Worm (Caenorhabditis elegans) whole organism, L1 larva: Measurements from ENCODE around the gene C01G5.25.

ENCODE experiments used
- C16A3.4 ChIP-seq: fragments of 150-350 bp; optimal IDR thresholded peaks from 2 replicates; lab custom pipeline; 2014; ENCODE audit warnings: missing biosample characterization, missing genetic modification characterization
- F16B12.6 ChIP-seq: fragments of 150-350 bp; optimal IDR thresholded peaks from 2 replicates; lab custom pipeline; 2014; ENCODE audit warnings: missing biosample characterization, missing genetic modification characterization
- Y116A8C.19 ChIP-seq: sonication (generic microtip); optimal IDR thresholded peaks from 2 replicates; lab custom pipeline; 2016; ENCODE audit warnings: missing compliant biosample characterization, missing genetic modification characterization, borderline replicate concordance
- aha-1 ChIP-seq: fragments of 150-350 bp; optimal IDR thresholded peaks from 2 replicates; lab custom pipeline; 2014; ENCODE audit warnings: missing biosample characterization, missing genetic modification characterization
- alr-1 ChIP-seq: fragments of 200-800 bp; sonication (Bioruptor generic); optimal IDR thresholded peaks from 2 replicates; lab custom pipeline; 2018; ENCODE audit warnings: borderline replicate concordance, mild to moderate bottlenecking, missing genetic modification characterization, missing compliant biosample characterization
- aly-2 ChIP-seq: fragments of 150-350 bp; optimal IDR thresholded peaks from 2 replicates; lab custom pipeline; 2014; ENCODE audit warnings: missing biosample characterization, missing genetic modification characterization
- ama-1 ChIP-seq: fragments of 150-350 bp; optimal IDR thresholded peaks from 2 replicates; lab custom pipeline; 2014
- blmp-1 ChIP-seq: fragments of 150-350 bp; optimal IDR thresholded peaks from 2 replicates; lab custom pipeline; 2014; ENCODE audit warnings: missing biosample characterization, missing genetic modification characterization
- ceh-88 ChIP-seq: fragments of 200-800 bp; sonication (Bioruptor generic); IDR thresholded peaks from 2 replicates; pipeline ENCODE4 v1.3.6; 2022; ENCODE audit warnings: missing genetic modification characterization, missing compliant biosample characterization
- ceh-90 ChIP-seq: sonication (generic microtip); optimal IDR thresholded peaks from 2 replicates; lab custom pipeline; 2016; ENCODE audit warnings: missing genetic modification characterization, missing compliant biosample characterization
- ces-1 ChIP-seq: fragments of 150-350 bp; optimal IDR thresholded peaks from 2 replicates; lab custom pipeline; 2014; ENCODE audit warnings: missing biosample characterization, missing genetic modification reagents, missing genetic modification characterization
- dpl-1 ChIP-seq, 3 experiments: fragments of 150-350 bp in 2 of 3; sonication (generic microtip) in 1 of 3; optimal IDR thresholded peaks; 2 replicates each; lab custom pipeline; 2014 to 2017; ENCODE audit warnings: missing biosample characterization in 3 of 3, missing genetic modification characterization in 3 of 3, missing genetic modification reagents in 3 of 3
- efl-1 ChIP-seq, 4 experiments: fragments of 150-350 bp; optimal IDR thresholded peaks in 3 of 4; peaks in 1 of 4; 1 replicate in 1 of 4; 2 replicates in 3 of 4; lab custom pipeline; 2014; ENCODE audit warnings: missing biosample characterization in 2 of 4, missing genetic modification characterization in 2 of 4, missing genetic modification reagents in 2 of 4
- egl-27 ChIP-seq, 2 experiments: fragments of 150-350 bp in 1 of 2; sonication (generic microtip); optimal IDR thresholded peaks; 3 replicates each; lab custom pipeline; 2017 to 2018; ENCODE audit warnings: missing biosample characterization in 2 of 2, missing genetic modification characterization in 2 of 2, missing genetic modification reagents in 2 of 2
- ets-5 ChIP-seq: fragments of 200-800 bp; sonication (Bioruptor generic); IDR thresholded peaks from 2 replicates; pipeline ENCODE4 v1.3.6; 2022; ENCODE audit warnings: missing genetic modification characterization, missing compliant biosample characterization
- fkh-10 ChIP-seq: sonication (generic microtip); optimal IDR thresholded peaks from 2 replicates; lab custom pipeline; 2017; ENCODE audit warnings: missing biosample characterization, missing genetic modification reagents, missing genetic modification characterization
- fkh-4 ChIP-seq: sonication (generic microtip); optimal IDR thresholded peaks from 2 replicates; lab custom pipeline; 2016; ENCODE audit warnings: missing compliant biosample characterization, missing genetic modification characterization, borderline replicate concordance
- fos-1 ChIP-seq: fragments of 150-350 bp; optimal IDR thresholded peaks from 2 replicates; lab custom pipeline; 2014; ENCODE audit warnings: missing biosample characterization, missing genetic modification characterization
- grh-1 ChIP-seq: fragments of 200-800 bp; sonication (Bioruptor generic); IDR thresholded peaks from 2 replicates; pipeline ENCODE4 v1.3.6; 2022; ENCODE audit warnings: missing genetic modification reagents, missing genetic modification characterization, missing compliant biosample characterization
- hlh-17 ChIP-seq: fragments of 200-800 bp; sonication (Bioruptor generic); optimal IDR thresholded peaks from 2 replicates; lab custom pipeline; 2018; ENCODE audit warnings: missing genetic modification characterization, mild to moderate bottlenecking, missing compliant biosample characterization, moderate library complexity, borderline replicate concordance
- hlh-4 ChIP-seq: sonication (generic microtip); optimal IDR thresholded peaks from 2 replicates; lab custom pipeline; 2016; ENCODE audit warnings: mild to moderate bottlenecking, missing genetic modification characterization, missing compliant biosample characterization
- hpl-2 ChIP-seq: fragments of 150-350 bp; optimal IDR thresholded peaks from 2 replicates; lab custom pipeline; 2014; ENCODE audit warnings: missing biosample characterization, missing genetic modification reagents, missing genetic modification characterization
- isw-1 ChIP-seq: fragments of 200-800 bp; sonication (Bioruptor generic); IDR thresholded peaks from 2 replicates; pipeline ENCODE4 v1.3.6; 2022; ENCODE audit warnings: missing genetic modification characterization, missing compliant biosample characterization
- jun-1 ChIP-seq: fragments of 150-350 bp; optimal IDR thresholded peaks from 2 replicates; lab custom pipeline; 2014; ENCODE audit warnings: missing biosample characterization, missing genetic modification reagents, missing genetic modification characterization
- lin-13 ChIP-seq: fragments of 150-350 bp; optimal IDR thresholded peaks from 2 replicates; lab custom pipeline; 2014; ENCODE audit warnings: missing biosample characterization, missing genetic modification reagents, missing genetic modification characterization
- lin-14 ChIP-seq: fragments of 200-800 bp; sonication (Bioruptor generic); optimal IDR thresholded peaks from 2 replicates; lab custom pipeline; 2018; ENCODE audit warnings: mild to moderate bottlenecking, missing genetic modification characterization, moderate library complexity, missing compliant biosample characterization
- lin-35 ChIP-seq, 2 experiments: fragments of 150-350 bp; optimal IDR thresholded peaks; 2 replicates each; lab custom pipeline; 2014; ENCODE audit warnings: missing biosample characterization in 2 of 2, missing genetic modification characterization in 2 of 2, missing genetic modification reagents in 2 of 2
- lin-39 ChIP-seq: fragments of 150-350 bp; optimal IDR thresholded peaks from 2 replicates; lab custom pipeline; 2014; ENCODE audit warnings: missing biosample characterization, missing genetic modification reagents, missing genetic modification characterization
- lir-3 ChIP-seq: sonication (generic microtip); optimal IDR thresholded peaks from 2 replicates; lab custom pipeline; 2016; ENCODE audit warnings: mild to moderate bottlenecking, missing genetic modification characterization, moderate library complexity, missing compliant biosample characterization; ENCODE audit not compliant: poor library complexity
- mab-9 ChIP-seq: fragments of 200-800 bp; sonication (Bioruptor generic); IDR thresholded peaks from 2 replicates; pipeline ENCODE4 v1.3.6; 2022; ENCODE audit warnings: missing genetic modification reagents, missing genetic modification characterization, missing compliant biosample characterization
- mdl-1 ChIP-seq, 2 experiments: fragments of 150-350 bp; optimal IDR thresholded peaks; 2 replicates each; lab custom pipeline; 2014 to 2017; ENCODE audit warnings: missing biosample characterization in 2 of 2, missing genetic modification characterization in 2 of 2, inconsistent platforms in 1 of 2
- mef-2 ChIP-seq: fragments of 150-350 bp; optimal IDR thresholded peaks from 2 replicates; lab custom pipeline; 2014; ENCODE audit warnings: missing biosample characterization, missing genetic modification characterization
- mep-1 ChIP-seq: fragments of 150-350 bp; optimal IDR thresholded peaks from 2 replicates; lab custom pipeline; 2014; ENCODE audit warnings: missing biosample characterization, missing genetic modification characterization
- nhr-19 ChIP-seq: fragments of 200-800 bp; sonication (Bioruptor generic); conservative IDR thresholded peaks from 2 replicates; pipeline ENCODE4 v1.3.6; 2022; ENCODE audit warnings: missing genetic modification characterization, missing compliant biosample characterization
- nhr-237 ChIP-seq: fragments of 150-350 bp; optimal IDR thresholded peaks from 2 replicates; lab custom pipeline; 2014; ENCODE audit warnings: missing biosample characterization, missing genetic modification characterization
- nhr-28 ChIP-seq: fragments of 150-350 bp; optimal IDR thresholded peaks from 2 replicates; lab custom pipeline; 2014; ENCODE audit warnings: missing biosample characterization, missing genetic modification characterization
- nhr-77 ChIP-seq: fragments of 150-350 bp; optimal IDR thresholded peaks from 2 replicates; lab custom pipeline; 2014; ENCODE audit warnings: missing biosample characterization, missing genetic modification characterization
- nhr-84 ChIP-seq: sonication (generic microtip); optimal IDR thresholded peaks from 2 replicates; lab custom pipeline; 2017; ENCODE audit warnings: missing biosample characterization, missing genetic modification characterization
- nhr-85 ChIP-seq: sonication (generic microtip); peaks from one replicate; lab custom pipeline; 2016; ENCODE audit warnings: missing genetic modification characterization, inconsistent platforms, missing compliant biosample characterization
- nhr-90 ChIP-seq: sonication (generic microtip); optimal IDR thresholded peaks from 2 replicates; lab custom pipeline; 2016; ENCODE audit warnings: mild to moderate bottlenecking, missing genetic modification characterization, missing compliant biosample characterization; ENCODE audit not compliant: poor library complexity
- pax-3 ChIP-seq: fragments of 200-800 bp; sonication (Bioruptor generic); optimal IDR thresholded peaks from 2 replicates; lab custom pipeline; 2018; ENCODE audit warnings: mild to moderate bottlenecking, missing genetic modification characterization, moderate library complexity, missing compliant biosample characterization
- sox-4 ChIP-seq: sonication (generic microtip); optimal IDR thresholded peaks from 2 replicates; lab custom pipeline; 2016; ENCODE audit warnings: missing genetic modification characterization, missing compliant biosample characterization
- sup-37 ChIP-seq: fragments of 200-800 bp; sonication (Bioruptor generic); optimal IDR thresholded peaks from 2 replicates; lab custom pipeline; 2018; ENCODE audit warnings: mild to moderate bottlenecking, missing genetic modification characterization, missing compliant biosample characterization
- tbx-2 ChIP-seq: sonication (generic microtip); optimal IDR thresholded peaks from 2 replicates; lab custom pipeline; 2016; ENCODE audit warnings: missing genetic modification characterization, missing compliant biosample characterization
- unc-130 ChIP-seq: fragments of 150-350 bp; optimal IDR thresholded peaks from 2 replicates; lab custom pipeline; 2017; ENCODE audit warnings: missing biosample characterization, missing genetic modification characterization, inconsistent platforms
- unc-30 ChIP-seq: sonication (generic microtip); optimal IDR thresholded peaks from 2 replicates; lab custom pipeline; 2017; ENCODE audit warnings: missing biosample characterization, missing genetic modification characterization
- unc-62 ChIP-seq: fragments of 150-350 bp; optimal IDR thresholded peaks from 2 replicates; lab custom pipeline; 2014; ENCODE audit warnings: missing biosample characterization, missing genetic modification reagents, missing genetic modification characterization
- unc-98 ChIP-seq: fragments of 200-800 bp; sonication (Bioruptor generic); IDR thresholded peaks from 2 replicates; pipeline ENCODE4 v1.3.6; 2022; ENCODE audit warnings: missing genetic modification characterization, missing compliant biosample characterization
- vab-15 ChIP-seq: sonication (generic microtip); optimal IDR thresholded peaks from 2 replicates; lab custom pipeline; 2017; ENCODE audit warnings: missing genotype, mild to moderate bottlenecking, missing genetic modification characterization, missing compliant biosample characterization
- ztf-11 ChIP-seq, 2 experiments: sonication (generic microtip); optimal IDR thresholded peaks; 2 replicates each; lab custom pipeline; 2016 to 2017; ENCODE audit warnings: missing genetic modification characterization in 2 of 2, missing biosample characterization in 1 of 2, missing compliant biosample characterization in 1 of 2
- ztf-4 ChIP-seq: fragments of 150-350 bp; optimal IDR thresholded peaks from 2 replicates; lab custom pipeline; 2014; ENCODE audit warnings: missing biosample characterization, missing genetic modification characterization

C01G5.25 gene

ce11 chrIV:6500433-6500832, 41.1 kb upstream of the C01G5.25 start:
- no peak for TF ChIP-seq nhr-84
- no peak for TF ChIP-seq ceh-90 (tag; lab: Kevin White, UChicago)
- TF ChIP-seq mef-2: no peak
- TF ChIP-seq unc-98 (GFP tag; lab: Robert Waterston, UW): no peak
- no peak for TF ChIP-seq unc-130

- no peak for TF ChIP-seq unc-62 (GFP tag; lab: Kevin White, UChicago)
- TF ChIP-seq efl-1 (optimal IDR thresholded peaks at IDR 0.05; lab: Kevin White, UChicago): peak in 1 of 2 experiments; percentile 7
- TF ChIP-seq efl-1 (GFP tag; optimal IDR thresholded peaks at IDR 0.05 in 1 of 2; lab: Kevin White, UChicago): peak in 1 of 2 experiments; percentile 58
- TF ChIP-seq unc-30: no peak
- no peak for TF ChIP-seq lin-13 (GFP tag; lab: Kevin White, UChicago)
- peak; percentile 72 for TF ChIP-seq lin-14
- TF ChIP-seq hlh-17: no peak
- TF ChIP-seq ceh-90 (tag; lab: Kevin White, UChicago): no peak
- TF ChIP-seq jun-1: no peak
- no peak for TF ChIP-seq Y116A8C.19
- TF ChIP-seq mep-1 (tag; lab: Kevin White, UChicago): no peak
- TF ChIP-seq unc-130: no peak
- TF ChIP-seq sup-37 (GFP tag; lab: Kevin White, UChicago): no peak
- no peak for TF ChIP-seq ces-1
- no peak for TF ChIP-seq aha-1
- peak in 1 of 2 experiments; percentile 11 for TF ChIP-seq egl-27 (tag; optimal IDR thresholded peaks at IDR 0.05; lab: Kevin White, UChicago)
- TF ChIP-seq tbx-2 (tag; lab: Kevin White, UChicago): peak; percentile 72
- TF ChIP-seq ama-1: no peak
- no peak for TF ChIP-seq fos-1 (tag; lab: Kevin White, UChicago)
- TF ChIP-seq ets-5: no peak
- no peak for TF ChIP-seq fkh-10
- peak in 1 of 3 experiments; percentile 6 for TF ChIP-seq dpl-1 (GFP tag; optimal IDR thresholded peaks at IDR 0.05; lab: Kevin White, UChicago)
- no peak for TF ChIP-seq nhr-84
- TF ChIP-seq nhr-28 (tag; lab: Kevin White, UChicago): no peak
- no peak for TF ChIP-seq vab-15 (tag; lab: Kevin White, UChicago)
- TF ChIP-seq ztf-11 (tag; optimal IDR thresholded peaks at IDR 0.05; lab: Kevin White, UChicago): no peak
- TF ChIP-seq nhr-77: peak; percentile 72
- no peak for TF ChIP-seq hpl-2
- TF ChIP-seq lin-35 (GFP tag; optimal IDR thresholded peaks at IDR 0.05; lab: Kevin White, UChicago): peak in 1 of 2 experiments; percentile 66
- no peak for TF ChIP-seq mab-9 (GFP tag; lab: Robert Waterston, UW)
- no peak for TF ChIP-seq ceh-88 (GFP tag; lab: Robert Waterston, UW)
- no peak for TF ChIP-seq fkh-4
- TF ChIP-seq lir-3 (tag; lab: Kevin White, UChicago): no peak
- no peak for TF ChIP-seq nhr-237 (tag; lab: Kevin White, UChicago)
- no peak for TF ChIP-seq grh-1 (GFP tag; lab: Robert Waterston, UW)
- no peak for TF ChIP-seq hlh-4
- peak in 1 of 2 experiments; percentile 62 for TF ChIP-seq mdl-1 (tag; optimal IDR thresholded peaks at IDR 0.05; lab: Kevin White, UChicago)
- no peak for TF ChIP-seq lin-39 (tag; lab: Kevin White, UChicago)
- TF ChIP-seq C16A3.4 (tag; lab: Kevin White, UChicago): no peak
- TF ChIP-seq unc-98 (GFP tag; lab: Robert Waterston, UW): no peak
- TF ChIP-seq aly-2 (tag; lab: Kevin White, UChicago): no peak
- TF ChIP-seq nhr-85 (tag; lab: Kevin White, UChicago): no peak
- no peak for TF ChIP-seq sox-4
- TF ChIP-seq nhr-19: no peak
- TF ChIP-seq isw-1: no peak
- no peak for TF ChIP-seq pax-3 (tag; lab: Kevin White, UChicago)
- no peak for TF ChIP-seq ztf-4 (tag; lab: Kevin White, UChicago)
- no peak for TF ChIP-seq F16B12.6 (tag; lab: Kevin White, UChicago)
- no peak for TF ChIP-seq blmp-1 (tag; lab: Kevin White, UChicago)
- no peak for TF ChIP-seq alr-1 (tag; lab: Kevin White, UChicago)
- peak; percentile 56 for TF ChIP-seq nhr-90 (tag; lab: Kevin White, UChicago)
Measured at ce11 chrIV:6500843-6501242, 40.6 kb upstream of the C01G5.25 start.
